Fruit fly (Drosophila melanogaster) whole organism, adult: ENCODE measurements around the gene CG33269.

ENCODE experiments used
- CG7101 ChIP-seq: fragments of 200-800 bp; sonication (Bioruptor generic); optimal IDR thresholded peaks from 2 replicates; lab custom pipeline; 2018; ENCODE audit warnings: missing biosample characterization, mild to moderate bottlenecking, missing genetic modification characterization, moderate library complexity
- tj ChIP-seq: fragments of 200-800 bp; sonication (Bioruptor generic); optimal IDR thresholded peaks from 3 replicates; lab custom pipeline; 2017; ENCODE audit warnings: missing biosample characterization, mild to moderate bottlenecking, missing genetic modification characterization, moderate library complexity

Gene CG33269

DNA sequence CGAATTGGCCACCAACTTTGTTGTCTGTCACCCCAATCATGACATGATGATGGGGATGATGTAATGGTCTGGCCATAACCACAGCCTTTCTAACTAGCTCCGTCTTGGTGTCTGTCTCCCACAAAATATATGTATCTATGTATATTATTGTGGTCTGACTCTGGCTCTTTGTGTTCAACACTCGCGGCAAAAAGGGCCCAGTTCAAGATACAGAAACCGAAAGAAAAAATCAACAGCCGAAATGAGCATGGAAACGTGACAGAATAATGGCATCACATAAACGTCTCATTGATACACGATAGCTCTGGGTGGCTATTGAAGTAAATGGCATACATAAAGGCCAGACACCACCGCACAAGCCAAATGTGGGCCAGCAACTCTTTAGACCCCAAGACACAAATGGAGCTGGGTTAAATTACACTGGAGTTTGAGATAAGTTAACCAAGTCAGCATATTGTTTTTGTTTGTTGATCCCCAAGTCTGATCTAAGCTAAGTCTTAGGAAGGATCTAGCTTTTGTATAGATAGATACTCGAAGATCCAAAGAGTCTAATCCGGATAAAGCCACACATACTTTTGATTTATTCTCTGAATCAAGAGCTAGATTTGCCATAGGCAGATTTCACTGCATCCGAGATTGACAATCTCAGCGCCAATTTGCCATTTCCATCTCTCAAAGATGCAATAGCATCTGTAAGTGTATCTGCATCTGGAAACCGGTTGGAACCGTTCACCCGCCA is 49.8 kb downstream of the CG33269 start:
- TF ChIP-seq CG7101 (tag; lab: Kevin White, UChicago) (no peak), tj (GFP tag; lab: Kevin White, UChicago) (peak; percentile 47)
